Worm (Caenorhabditis elegans) whole organism, early embryonic: ENCODE data around the gene grl-22.

Source experiments
- aly-1 ChIP-seq: sonication (generic microtip); optimal IDR thresholded peaks from 2 replicates; lab custom pipeline; 2016; ENCODE audit warnings: missing genetic modification characterization, missing compliant biosample characterization
- ama-1 ChIP-seq: fragments of 150-350 bp; optimal IDR thresholded peaks from 2 replicates; lab custom pipeline; 2014
- ceh-13 ChIP-seq: fragments of 200-800 bp; sonication (Bioruptor generic); optimal IDR thresholded peaks from 2 replicates; lab custom pipeline; 2018; ENCODE audit warnings: mild to moderate bottlenecking, missing genetic modification characterization, missing compliant biosample characterization
- ceh-36 ChIP-seq: sonication (generic microtip); optimal IDR thresholded peaks from 2 replicates; lab custom pipeline; 2016; ENCODE audit warnings: missing genetic modification characterization, inconsistent platforms, missing compliant biosample characterization
- ets-7 ChIP-seq: sonication (generic microtip); optimal IDR thresholded peaks from 2 replicates; lab custom pipeline; 2016; ENCODE audit warnings: missing genotype, missing genetic modification characterization, missing compliant biosample characterization
- flt-1 ChIP-seq: fragments of 200-800 bp; sonication (Bioruptor generic); IDR thresholded peaks from 2 replicates; pipeline ENCODE4 v1.3.6; 2022; ENCODE audit warnings: missing genetic modification characterization, missing compliant biosample characterization
- hmbx-1 ChIP-seq: sonication (generic microtip); optimal IDR thresholded peaks from 2 replicates; lab custom pipeline; 2016; ENCODE audit warnings: mild to moderate bottlenecking, missing genetic modification characterization, missing compliant biosample characterization
- hmg-4 ChIP-seq: fragments of 200-800 bp; sonication (Bioruptor generic); optimal IDR thresholded peaks from 2 replicates; lab custom pipeline; 2018; ENCODE audit warnings: mild to moderate bottlenecking, missing genetic modification characterization, missing compliant biosample characterization
- hnd-1 ChIP-seq: sonication (generic microtip); optimal IDR thresholded peaks from 2 replicates; lab custom pipeline; 2016; ENCODE audit warnings: missing genetic modification characterization, missing compliant biosample characterization
- scrt-1 ChIP-seq: fragments of 200-800 bp; sonication (Bioruptor generic); IDR thresholded peaks from 2 replicates; pipeline ENCODE4 v1.3.6; 2022; ENCODE audit warnings: missing genetic modification characterization, missing compliant biosample characterization
- tbx-11 ChIP-seq: fragments of 200-800 bp; sonication (Bioruptor generic); IDR thresholded peaks from 2 replicates; pipeline ENCODE4 v1.3.6; 2022; ENCODE audit warnings: missing genetic modification characterization, missing compliant biosample characterization
- tbx-37 ChIP-seq: fragments of 200-800 bp; sonication (Bioruptor generic); conservative IDR thresholded peaks from 2 replicates; pipeline ENCODE4 v1.3.6; 2022; ENCODE audit warnings: missing genetic modification reagents, missing genetic modification characterization, missing compliant biosample characterization

- TF ChIP-seq scrt-1 (no peak), aly-1 (no peak), hmg-4 (no peak), tbx-11 (GFP tag; lab: Robert Waterston, UW) (no peak), tbx-37 (GFP tag; lab: Robert Waterston, UW) (no peak), flt-1 (GFP tag; lab: Robert Waterston, UW) (no peak), ama-1 (no peak), ceh-36 (tag; lab: Kevin White, UChicago) (no peak), ets-7 (no peak), hnd-1 (tag; lab: Kevin White, UChicago) (no peak), ceh-13 (GFP tag; lab: Kevin White, UChicago) (no peak), hmbx-1 (tag; lab: Kevin White, UChicago) (no peak)
These were observed 31.7 kb downstream of the grl-22 start, which contains the start of gene Y32H12A.6 for ce11 chrIII:5382073-5382472.
